Worm (Caenorhabditis elegans): ENCODE measurements around the gene cyp-13A7.

The cyp-13A7 gene

DNA sequence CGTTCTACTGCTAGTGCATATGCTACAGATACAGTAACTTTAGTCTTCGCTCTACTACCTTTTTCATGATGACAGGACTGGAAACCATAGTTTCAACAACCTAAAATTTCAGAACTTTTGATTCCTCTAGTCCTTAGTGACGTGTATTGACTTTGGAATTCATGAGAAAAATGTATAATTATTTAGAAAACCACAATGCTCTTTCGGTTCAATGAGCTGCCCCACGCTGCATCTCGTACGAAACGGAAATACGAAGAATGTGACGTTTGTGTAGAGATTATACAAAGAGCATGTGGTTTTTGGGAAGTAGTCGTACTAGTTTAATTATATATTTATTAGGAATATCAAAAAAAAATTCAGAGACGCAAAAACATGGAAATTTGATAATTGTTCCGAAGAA lies 24.9 kb upstream of the cyp-13A7 start:
- TF ChIP-seq lsy-2 (tag; optimal IDR thresholded peaks at IDR 0.05) = no peak
- no peak for TF ChIP-seq vab-15 (tag; optimal IDR thresholded peaks at IDR 0.05)
- TF ChIP-seq hpl-2 (GFP tag; optimal IDR thresholded peaks at IDR 0.05) = no peak
- TF ChIP-seq tlp-1 (tag; optimal IDR thresholded peaks at IDR 0.05) = no peak
- TF ChIP-seq egl-13 (tag; optimal IDR thresholded peaks at IDR 0.05) = no peak
- peak; percentile 52 for TF ChIP-seq sox-4 (tag; optimal IDR thresholded peaks at IDR 0.05)
- TF ChIP-seq xbp-1 (tag; optimal IDR thresholded peaks at IDR 0.05) = peak; percentile 2
- TF ChIP-seq lin-14 (GFP tag; optimal IDR thresholded peaks at IDR 0.05) = peak; percentile 29
- TF ChIP-seq unc-130 (tag; optimal IDR thresholded peaks at IDR 0.05) = no peak
- no peak for TF ChIP-seq ceh-90 (tag; optimal IDR thresholded peaks at IDR 0.05)
- no peak for TF ChIP-seq blmp-1 (tag; optimal IDR thresholded peaks at IDR 0.05)
- TF ChIP-seq C34B4.2 (tag; optimal IDR thresholded peaks at IDR 0.05) = no peak
- no peak for TF ChIP-seq nhr-237 (tag; optimal IDR thresholded peaks at IDR 0.05)
- no peak for TF ChIP-seq F16B12.6 (tag; optimal IDR thresholded peaks at IDR 0.05)
- no peak for TF ChIP-seq nhr-28 (tag; optimal IDR thresholded peaks at IDR 0.05)
- no peak for TF ChIP-seq pag-3 (tag; optimal IDR thresholded peaks at IDR 0.05; ENCODE audit: borderline replicate concordance, insufficient read depth)
- no peak for TF ChIP-seq nhr-76 (tag; optimal IDR thresholded peaks at IDR 0.05)
- TF ChIP-seq hlh-17 (GFP tag; optimal IDR thresholded peaks at IDR 0.05; ENCODE audit: borderline replicate concordance) = no peak
- peak; percentile 32 for TF ChIP-seq nhr-47 (tag; optimal IDR thresholded peaks at IDR 0.05)
- no peak for TF ChIP-seq nhr-84 (tag; optimal IDR thresholded peaks at IDR 0.05)
- TF ChIP-seq fkh-8 (tag; optimal IDR thresholded peaks at IDR 0.05) = peak; percentile 62
- no peak for TF ChIP-seq skn-1 (tag; optimal IDR thresholded peaks at IDR 0.05)
- TF ChIP-seq unc-86 (tag; optimal IDR thresholded peaks at IDR 0.05) = no peak
- TF ChIP-seq nhr-71 (tag; optimal IDR thresholded peaks at IDR 0.05) = peak; percentile 52
- no peak for TF ChIP-seq ceh-88 (GFP tag; IDR thresholded peaks at IDR 0.05)
- TF ChIP-seq nhr-19 (GFP tag; conservative IDR thresholded peaks at IDR 0.05) = no peak

ce11 chrII:9781842-9782241 lies 21.6 kb upstream of the cyp-13A7 start, which contains the start of gene cyp-13A1:
TSS of gene cyp-13A1 (minus strand) at chrII:9781997.
- TF ChIP-seq fkh-10 (GFP tag; optimal IDR thresholded peaks at IDR 0.05) (no peak), unc-62 (GFP tag; optimal IDR thresholded peaks at IDR 0.05) (no peak), nhr-28 (tag; optimal IDR thresholded peaks at IDR 0.05) (no peak), nhr-20 (tag; optimal IDR thresholded peaks at IDR 0.05) (peak; percentile 38), elt-2 (tag; optimal IDR thresholded peaks at IDR 0.05) (peak; percentile 29), snu-23 (GFP tag; optimal IDR thresholded peaks at IDR 0.05) (no peak)

- no peak for TF ChIP-seq nhr-12 (tag; optimal IDR thresholded peaks at IDR 0.05)
- no peak for TF ChIP-seq nhr-237 (tag; optimal IDR thresholded peaks at IDR 0.05)
- TF ChIP-seq aly-2 (tag; optimal IDR thresholded peaks at IDR 0.05) = no peak
- no peak for TF ChIP-seq nhr-76 (tag; optimal IDR thresholded peaks at IDR 0.05)
- no peak for TF ChIP-seq lin-13 (GFP tag; optimal IDR thresholded peaks at IDR 0.05)
- no peak for TF ChIP-seq zip-4 (GFP tag; optimal IDR thresholded peaks at IDR 0.05)
- no peak for TF ChIP-seq nhr-77 (tag; optimal IDR thresholded peaks at IDR 0.05)
- no peak for TF ChIP-seq aha-1 (tag; optimal IDR thresholded peaks at IDR 0.05)
- no peak for TF ChIP-seq fos-1 (tag; optimal IDR thresholded peaks at IDR 0.05)
- no peak for TF ChIP-seq snu-23 (GFP tag; optimal IDR thresholded peaks at IDR 0.05)
- TF ChIP-seq F16B12.6 (tag; optimal IDR thresholded peaks at IDR 0.05) = no peak
- TF ChIP-seq ets-5 (GFP tag; IDR thresholded peaks at IDR 0.05) = no peak
- TF ChIP-seq hlh-4 (tag; optimal IDR thresholded peaks at IDR 0.05) = no peak
- TF ChIP-seq pax-3 (tag; optimal IDR thresholded peaks at IDR 0.05) = no peak
- no peak for TF ChIP-seq swsn-7 (tag; optimal IDR thresholded peaks at IDR 0.05)
- no peak for TF ChIP-seq lir-3 (tag; optimal IDR thresholded peaks at IDR 0.05; ENCODE audit: poor library complexity)
- no peak for TF ChIP-seq unc-86 (tag; optimal IDR thresholded peaks at IDR 0.05)
- TF ChIP-seq C16A3.4 (tag; optimal IDR thresholded peaks at IDR 0.05) = no peak
- TF ChIP-seq Y116A8C.19 (tag; optimal IDR thresholded peaks at IDR 0.05; ENCODE audit: borderline replicate concordance) = no peak
Observed at ce11 chrII:9782337-9782736, 21.1 kb upstream of the cyp-13A7 start, which contains the start of gene T10B9.14. TSS of gene T10B9.14 (minus strand) at chrII:9782437.

All from whole organism, L1 larva.